Worm (Caenorhabditis elegans) whole organism, late embryonic: ENCODE measurements around the gene R166.2.

Experiments
- T23F11.4 ChIP-seq: fragments of 200-800 bp; sonication (Bioruptor generic); optimal IDR thresholded peaks from 2 replicates; lab custom pipeline; 2018; ENCODE audit warnings: mild to moderate bottlenecking, missing genetic modification characterization, missing compliant biosample characterization
- ceh-14 ChIP-seq: sonication (generic microtip); optimal IDR thresholded peaks from 2 replicates; lab custom pipeline; 2016; ENCODE audit warnings: missing genotype, missing genetic modification characterization, missing compliant biosample characterization
- ceh-2 ChIP-seq: sonication (generic microtip); optimal IDR thresholded peaks from 2 replicates; lab custom pipeline; 2016; ENCODE audit warnings: missing genotype, missing genetic modification characterization, missing compliant biosample characterization
- ceh-22 ChIP-seq: sonication (generic microtip); optimal IDR thresholded peaks from 2 replicates; lab custom pipeline; 2017; ENCODE audit warnings: missing biosample characterization, missing genetic modification characterization
- ceh-31 ChIP-seq: sonication (generic microtip); optimal IDR thresholded peaks from 2 replicates; lab custom pipeline; 2016; ENCODE audit warnings: missing genetic modification characterization, missing compliant biosample characterization
- elt-2 ChIP-seq: sonication (generic microtip); optimal IDR thresholded peaks from 2 replicates; lab custom pipeline; 2016; ENCODE audit warnings: missing genetic modification reagents, missing genetic modification characterization, missing compliant biosample characterization
- pax-1 ChIP-seq: fragments of 150-350 bp; optimal IDR thresholded peaks from 2 replicates; lab custom pipeline; 2014; ENCODE audit warnings: missing biosample characterization, missing genetic modification characterization
- tbx-2 ChIP-seq: sonication (generic microtip); optimal IDR thresholded peaks from 2 replicates; lab custom pipeline; 2016; ENCODE audit warnings: missing genetic modification characterization, missing compliant biosample characterization
- unc-3 ChIP-seq, 2 experiments: fragments of 200-800 bp in 1 of 2; sonication (Bioruptor generic) in 1 of 2; sonication (generic microtip) in 1 of 2; conservative IDR thresholded peaks in 1 of 2; optimal IDR thresholded peaks in 1 of 2; 2 replicates each; pipeline versions ENCODE4 v1.3.6 to Lab custom; 2016 to 2022; ENCODE audit warnings: missing compliant biosample characterization in 2 of 2, missing genetic modification characterization in 2 of 2, missing genetic modification reagents in 1 of 2

DNA sequence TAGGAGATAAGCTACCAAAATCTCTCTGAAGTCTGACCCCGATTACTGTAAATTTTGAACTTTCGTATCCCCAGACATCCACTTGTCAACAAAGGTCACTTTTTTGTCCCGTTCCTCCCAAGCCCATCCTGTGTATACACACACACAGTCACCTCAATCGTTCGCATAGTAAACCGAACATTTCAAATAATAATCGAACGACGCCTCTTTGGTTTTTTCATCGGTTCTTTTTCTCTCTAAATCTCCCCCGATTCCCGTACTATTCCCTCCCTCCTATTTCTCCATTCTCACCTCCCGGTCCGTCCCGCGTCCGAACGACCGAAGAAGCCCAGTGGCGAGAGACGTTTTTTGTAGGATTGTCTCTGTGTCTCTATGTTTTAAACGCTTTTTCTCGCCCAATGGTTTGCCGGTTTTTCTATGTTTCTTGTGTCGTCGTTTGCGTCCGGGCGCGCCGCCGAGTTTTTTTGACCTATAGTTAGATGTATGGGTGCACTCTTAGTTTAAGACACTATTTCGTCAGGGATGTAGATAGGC, 8.2 kb downstream of the R166.2 start:
- no peak for TF ChIP-seq pax-1 (tag; lab: Kevin White, UChicago)
- no peak for TF ChIP-seq T23F11.4 (GFP tag; lab: Kevin White, UChicago)
- TF ChIP-seq elt-2 (tag; lab: Kevin White, UChicago): no peak
- no peak for TF ChIP-seq tbx-2 (tag; lab: Kevin White, UChicago)
- TF ChIP-seq unc-3 (GFP tag; conservative IDR thresholded peaks at IDR 0.05; lab: Robert Waterston, UW): no peak
- no peak for TF ChIP-seq unc-3 (tag; optimal IDR thresholded peaks at IDR 0.05; lab: Kevin White, UChicago)
- TF ChIP-seq ceh-22 (tag; lab: Kevin White, UChicago): no peak
- TF ChIP-seq ceh-14 (tag; lab: Kevin White, UChicago): no peak
- no peak for TF ChIP-seq ceh-2
- TF ChIP-seq ceh-31 (tag; lab: Kevin White, UChicago): no peak
